Fruit fly (Drosophila melanogaster): ENCODE data around the gene CG32591.

CG32591 gene

dm6 chrX:14950273-14951272, 21.8 kb upstream of the CG32591 start (continued):
- TF ChIP-seq Atf3 (GFP tag; optimal IDR thresholded peaks at IDR 0.05) (peak; percentile 80), abd-A (tag; optimal IDR thresholded peaks at IDR 0.05) (peak; percentile 41), sisA (GFP tag; IDR thresholded peaks at IDR 0.05) (peak; percentile 88), PHDP (tag; optimal IDR thresholded peaks at IDR 0.05) (peak; percentile 93), Sox102F (GFP tag; optimal IDR thresholded peaks at IDR 0.05) (peak; percentile 94), ERR (GFP tag; optimal IDR thresholded peaks at IDR 0.05) (peak; percentile 20), Mad (GFP tag; optimal IDR thresholded peaks at IDR 0.05) (peak; percentile 85), CG1602 (GFP tag; optimal IDR thresholded peaks at IDR 0.05) (peak; percentile 97), ato (GFP tag; IDR thresholded peaks at IDR 0.05; ENCODE audit: partially characterized antibody) (0 out of 2 replicates have a peak, but pooled peaks have one; percentile 30), CG34224 (GFP tag; IDR thresholded peaks at IDR 0.05; ENCODE audit: partially characterized antibody) (no peak), sc (optimal IDR thresholded peaks at IDR 0.05) (no peak), sc (GFP tag; optimal IDR thresholded peaks at IDR 0.05) (peak; percentile 96), az2 (GFP tag; optimal IDR thresholded peaks at IDR 0.05) (peak; percentile 94), MTF-1 (GFP tag; optimal IDR thresholded peaks at IDR 0.05; ENCODE audit: borderline replicate concordance) (peak; percentile 76), bbx (GFP tag; IDR thresholded peaks at IDR 0.05; ENCODE audit: partially characterized antibody) (peak; percentile 30; the same call in 1 of the 2 replicates), CG1603 (tag; optimal IDR thresholded peaks at IDR 0.05) (peak; percentile 75), CG14441 (GFP tag; IDR thresholded peaks at IDR 0.05) (peak; percentile 83), Lpt (GFP tag; optimal IDR thresholded peaks at IDR 0.05) (no peak), eyg (GFP tag; optimal IDR thresholded peaks at IDR 0.05) (no peak), otp (GFP tag; IDR thresholded peaks at IDR 0.05) (peak; percentile 82), unpg (GFP tag; optimal IDR thresholded peaks at IDR 0.05) (peak; percentile 95), CG18599 (GFP tag; optimal IDR thresholded peaks at IDR 0.05) (peak; percentile 82), Optix (GFP tag; IDR thresholded peaks at IDR 0.05) (peak; percentile 59; the same call in 1 of the 3 replicates), yki (optimal IDR thresholded peaks at IDR 0.05) (no peak), CG7786 (GFP tag; optimal IDR thresholded peaks at IDR 0.05) (peak; percentile 70), p53 (GFP tag; optimal IDR thresholded peaks at IDR 0.05) (peak; percentile 29), Sox100B (GFP tag; optimal IDR thresholded peaks at IDR 0.05) (peak; percentile 98), CG3726 (GFP tag; IDR thresholded peaks at IDR 0.05) (peak; percentile 76; the same call in 2 of the 3 replicates), nerfin-1 (tag; optimal IDR thresholded peaks at IDR 0.05) (peak; percentile 97), CG18476 (GFP tag; optimal IDR thresholded peaks at IDR 0.05) (peak; percentile 93), CG13624 (GFP tag; optimal IDR thresholded peaks at IDR 0.05) (peak; percentile 66), CG3995 (GFP tag; optimal IDR thresholded peaks at IDR 0.05) (peak; percentile 25), dati (GFP tag; IDR thresholded peaks at IDR 0.05) (peak; percentile 19; the same call in 1 of the 2 replicates), kah (GFP tag; optimal IDR thresholded peaks at IDR 0.05) (peak; percentile 87), Six4 (GFP tag; optimal IDR thresholded peaks at IDR 0.05) (peak; percentile 91), chn (GFP tag; optimal IDR thresholded peaks at IDR 0.05) (peak; percentile 91), Dad (GFP tag; optimal IDR thresholded peaks at IDR 0.05) (peak; percentile 66), ase (GFP tag; IDR thresholded peaks at IDR 0.05) (peak; percentile 74; the same call in 2 of the 3 replicates), z (GFP tag; IDR thresholded peaks at IDR 0.05) (no peak; the same call in 2 of the 3 replicates), CG7745 (tag; optimal IDR thresholded peaks at IDR 0.05) (peak; percentile 41), bowl (GFP tag; IDR thresholded peaks at IDR 0.05) (peak; percentile 60; the same call in 1 of the 2 replicates), CG1233 (GFP tag; optimal IDR thresholded peaks at IDR 0.05) (peak; percentile 92), Nf-YC (tag; optimal IDR thresholded peaks at IDR 0.05) (peak; percentile 84), hth (optimal IDR thresholded peaks at IDR 0.05) (no peak), CG17612 (GFP tag; IDR thresholded peaks at IDR 0.05) (peak; percentile 68; the same call in 1 of the 2 replicates), croc (GFP tag; conservative IDR thresholded peaks at IDR 0.05) (peak; percentile 95), sens-2 (GFP tag; IDR thresholded peaks at IDR 0.05) (peak; percentile 79), Rx (GFP tag; IDR thresholded peaks at IDR 0.05) (peak; percentile 75; the same call in 1 of the 2 replicates), maf-S (GFP tag; optimal IDR thresholded peaks at IDR 0.05) (peak; percentile 70)
